Worm (Caenorhabditis elegans) whole organism, midembryonic: Measurements from ENCODE around the gene R10D12.7.
A peak's percentile ranks its signal among the peaks of the same experiment; 100 is the strongest.

Experiments
- T22C8.4 ChIP-seq: fragments of 200-800 bp; sonication (Bioruptor generic); IDR thresholded peaks from 2 replicates; pipeline ENCODE4 v1.3.6; 2022; ENCODE audit warnings: missing genetic modification characterization, missing compliant biosample characterization
- cog-1 ChIP-seq: sonication (generic microtip); optimal IDR thresholded peaks from 2 replicates; lab custom pipeline; 2016; ENCODE audit warnings: missing genetic modification characterization, missing compliant biosample characterization
- flt-1 ChIP-seq: fragments of 200-800 bp; sonication (Bioruptor generic); IDR thresholded peaks from 2 replicates; pipeline ENCODE4 v1.3.6; 2022; ENCODE audit warnings: missing genetic modification characterization, missing compliant biosample characterization
- klf-2 ChIP-seq: fragments of 200-800 bp; sonication (Bioruptor generic); conservative IDR thresholded peaks from 2 replicates; pipeline ENCODE4 v1.3.6; 2022; ENCODE audit warnings: missing genetic modification reagents, missing genetic modification characterization, missing compliant biosample characterization
- med-1 ChIP-seq: sonication (generic microtip); optimal IDR thresholded peaks from 2 replicates; lab custom pipeline; 2017; ENCODE audit warnings: missing genetic modification characterization, mild to moderate bottlenecking, missing compliant biosample characterization, antibody characterized with exemption, missing genetic modification reagents; ENCODE audit not compliant: insufficient read depth
- ref-1 ChIP-seq: fragments of 200-800 bp; sonication (Bioruptor generic); conservative IDR thresholded peaks from 2 replicates; pipeline ENCODE4 v1.3.6; 2022; ENCODE audit warnings: missing genetic modification reagents, missing genetic modification characterization, missing compliant biosample characterization
- tab-1 ChIP-seq: fragments of 200-800 bp; sonication (Bioruptor generic); IDR thresholded peaks from 2 replicates; pipeline ENCODE4 v1.3.6; 2022; ENCODE audit warnings: missing genetic modification characterization, missing compliant biosample characterization
- ztf-23 ChIP-seq: fragments of 200-800 bp; sonication (Bioruptor generic); IDR thresholded peaks from 2 replicates; pipeline ENCODE4 v1.3.6; 2022; ENCODE audit warnings: missing genetic modification reagents, missing genetic modification characterization, missing compliant biosample characterization
- ztf-29 ChIP-seq: fragments of 200-800 bp; sonication (Bioruptor generic); IDR thresholded peaks from 2 replicates; pipeline ENCODE4 v1.3.6; 2022; ENCODE audit warnings: missing genetic modification reagents, missing genetic modification characterization, missing compliant biosample characterization

The R10D12.7 gene

ce11 chrV:13949752-13950151 lies at the start of gene R10D12.7:
R10D12.7 (plus strand) TSS chrV:13950052.
- TF ChIP-seq tab-1 (GFP tag; lab: Robert Waterston, UW) = no peak
- no peak for TF ChIP-seq flt-1 (GFP tag; lab: Robert Waterston, UW)
- no peak for TF ChIP-seq med-1
- no peak for TF ChIP-seq ref-1 (GFP tag; lab: Robert Waterston, UW)
- no peak for TF ChIP-seq cog-1 (tag; lab: Kevin White, UChicago)
- TF ChIP-seq ztf-23 (GFP tag; lab: Robert Waterston, UW) = no peak
- no peak for TF ChIP-seq ztf-29 (GFP tag; lab: Robert Waterston, UW)
- no peak for TF ChIP-seq klf-2
- TF ChIP-seq T22C8.4 (GFP tag; lab: Robert Waterston, UW) = no peak

ce11 chrV:13902495-13902894 lies 47.4 kb upstream of the R10D12.7 start, which contains the start of gene C06B3.1:
C06B3.1 (plus strand) TSS chrV:13902795.
- no peak for TF ChIP-seq T22C8.4 (GFP tag; lab: Robert Waterston, UW)
- no peak for TF ChIP-seq ref-1 (GFP tag; lab: Robert Waterston, UW)
- no peak for TF ChIP-seq cog-1 (tag; lab: Kevin White, UChicago)
- TF ChIP-seq tab-1 (GFP tag; lab: Robert Waterston, UW) = no peak
- no peak for TF ChIP-seq med-1
- no peak for TF ChIP-seq flt-1 (GFP tag; lab: Robert Waterston, UW)
- no peak for TF ChIP-seq ztf-23 (GFP tag; lab: Robert Waterston, UW)
- no peak for TF ChIP-seq klf-2
- TF ChIP-seq ztf-29 (GFP tag; lab: Robert Waterston, UW) = no peak

ce11 chrV:13904446-13904845 lies 45.4 kb upstream of the R10D12.7 start, which contains the start of gene stdh-3:
stdh-3 (plus strand) TSS chrV:13904611.
- TF ChIP-seq ref-1 (GFP tag; lab: Robert Waterston, UW) (no peak), flt-1 (GFP tag; lab: Robert Waterston, UW) (no peak), tab-1 (GFP tag; lab: Robert Waterston, UW) (no peak), cog-1 (tag; lab: Kevin White, UChicago) (no peak), klf-2 (no peak), ztf-29 (GFP tag; lab: Robert Waterston, UW) (no peak), T22C8.4 (GFP tag; lab: Robert Waterston, UW) (no peak), med-1 (no peak), ztf-23 (GFP tag; lab: Robert Waterston, UW) (no peak)

- TF ChIP-seq med-1 (no peak), T22C8.4 (GFP tag; lab: Robert Waterston, UW) (no peak), tab-1 (GFP tag; lab: Robert Waterston, UW) (no peak), ztf-23 (GFP tag; lab: Robert Waterston, UW) (no peak), cog-1 (tag; lab: Kevin White, UChicago) (peak; percentile 20)
Measured at ce11 chrV:13906166-13906565, 43.7 kb upstream of the R10D12.7 start, which contains the start of gene stdh-1. stdh-1 (plus strand) TSS chrV:13906492.

ce11 chrV:13907557-13908104 lies 42.2 kb upstream of the R10D12.7 start:
- TF ChIP-seq flt-1 (GFP tag; lab: Robert Waterston, UW) (no peak), tab-1 (GFP tag; lab: Robert Waterston, UW) (no peak), cog-1 (tag; lab: Kevin White, UChicago) (no peak), ztf-29 (GFP tag; lab: Robert Waterston, UW) (no peak), ztf-23 (GFP tag; lab: Robert Waterston, UW) (no peak), klf-2 (no peak), ref-1 (GFP tag; lab: Robert Waterston, UW) (no peak), T22C8.4 (GFP tag; lab: Robert Waterston, UW) (no peak)

- TF ChIP-seq ztf-29 (GFP tag; lab: Robert Waterston, UW) = no peak
- no peak for TF ChIP-seq T22C8.4 (GFP tag; lab: Robert Waterston, UW)
- no peak for TF ChIP-seq ref-1 (GFP tag; lab: Robert Waterston, UW)
- TF ChIP-seq flt-1 (GFP tag; lab: Robert Waterston, UW) = no peak
- no peak for TF ChIP-seq cog-1 (tag; lab: Kevin White, UChicago)
- no peak for TF ChIP-seq ztf-23 (GFP tag; lab: Robert Waterston, UW)
- TF ChIP-seq tab-1 (GFP tag; lab: Robert Waterston, UW) = no peak
- TF ChIP-seq klf-2 = no peak
- TF ChIP-seq med-1 = no peak
Measured at ce11 chrV:13908120-13908915, 41.5 kb upstream of the R10D12.7 start.

- no peak for TF ChIP-seq ztf-23 (GFP tag; lab: Robert Waterston, UW)
- no peak for TF ChIP-seq med-1
- TF ChIP-seq ref-1 (GFP tag; lab: Robert Waterston, UW) = no peak
- TF ChIP-seq ztf-29 (GFP tag; lab: Robert Waterston, UW) = no peak
- TF ChIP-seq cog-1 (tag; lab: Kevin White, UChicago) = no peak
- no peak for TF ChIP-seq T22C8.4 (GFP tag; lab: Robert Waterston, UW)
- no peak for TF ChIP-seq flt-1 (GFP tag; lab: Robert Waterston, UW)
- no peak for TF ChIP-seq tab-1 (GFP tag; lab: Robert Waterston, UW)
Measured at ce11 chrV:13908916-13909176, 41.0 kb upstream of the R10D12.7 start, which contains the start of gene C06B3.6. C06B3.6 (minus strand) TSS chrV:13908967.

ce11 chrV:13909400-13909799 lies 40.5 kb upstream of the R10D12.7 start, which contains the start of gene C06B3.7:
C06B3.7 (plus strand) TSS chrV:13909686.
- TF ChIP-seq med-1 (no peak), cog-1 (tag; lab: Kevin White, UChicago) (no peak), flt-1 (GFP tag; lab: Robert Waterston, UW) (no peak), ref-1 (GFP tag; lab: Robert Waterston, UW) (no peak), tab-1 (GFP tag; lab: Robert Waterston, UW) (no peak)

- TF ChIP-seq ztf-23 (GFP tag; lab: Robert Waterston, UW) (no peak), tab-1 (GFP tag; lab: Robert Waterston, UW) (no peak), cog-1 (tag; lab: Kevin White, UChicago) (no peak)
Measured at ce11 chrV:13915390-13915789, 34.5 kb upstream of the R10D12.7 start, which contains the start of gene gcy-32. gcy-32 (minus strand) TSS chrV:13915490.
